Worm (Caenorhabditis elegans): ENCODE results near the gene egg-1.

DNA sequence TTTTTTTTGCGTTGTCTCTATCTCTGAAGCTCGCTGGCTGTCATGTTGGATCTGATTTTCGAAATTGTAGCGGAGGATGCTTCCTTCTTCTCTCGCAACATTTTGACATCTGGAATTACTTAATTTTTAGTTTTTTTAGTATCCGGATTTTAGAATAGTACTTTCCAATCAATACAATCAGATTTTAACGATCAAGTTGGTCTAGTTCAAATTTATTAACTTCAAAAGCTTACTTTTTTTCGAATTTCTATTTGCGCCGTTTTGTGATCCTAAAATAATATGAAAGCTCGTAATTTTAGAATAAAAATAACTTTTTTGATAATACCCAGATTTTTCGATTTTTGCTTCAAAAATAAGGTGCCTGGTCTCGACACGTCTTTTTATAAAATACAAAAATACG, 17.9 kb upstream of the egg-1 start, which contains the start of gene B0336.12:
- no peak for TF ChIP-seq aly-1 (tag; optimal IDR thresholded peaks at IDR 0.05)
- no peak for TF ChIP-seq ets-7 (tag; optimal IDR thresholded peaks at IDR 0.05)
- TF ChIP-seq tbx-11 (GFP tag; IDR thresholded peaks at IDR 0.05) = no peak
- TF ChIP-seq flt-1 (GFP tag; IDR thresholded peaks at IDR 0.05) = no peak

Data from whole organism, early embryonic.